Worm (Caenorhabditis elegans): ENCODE results near the gene F32D1.7.

The F32D1.7 gene

DNA sequence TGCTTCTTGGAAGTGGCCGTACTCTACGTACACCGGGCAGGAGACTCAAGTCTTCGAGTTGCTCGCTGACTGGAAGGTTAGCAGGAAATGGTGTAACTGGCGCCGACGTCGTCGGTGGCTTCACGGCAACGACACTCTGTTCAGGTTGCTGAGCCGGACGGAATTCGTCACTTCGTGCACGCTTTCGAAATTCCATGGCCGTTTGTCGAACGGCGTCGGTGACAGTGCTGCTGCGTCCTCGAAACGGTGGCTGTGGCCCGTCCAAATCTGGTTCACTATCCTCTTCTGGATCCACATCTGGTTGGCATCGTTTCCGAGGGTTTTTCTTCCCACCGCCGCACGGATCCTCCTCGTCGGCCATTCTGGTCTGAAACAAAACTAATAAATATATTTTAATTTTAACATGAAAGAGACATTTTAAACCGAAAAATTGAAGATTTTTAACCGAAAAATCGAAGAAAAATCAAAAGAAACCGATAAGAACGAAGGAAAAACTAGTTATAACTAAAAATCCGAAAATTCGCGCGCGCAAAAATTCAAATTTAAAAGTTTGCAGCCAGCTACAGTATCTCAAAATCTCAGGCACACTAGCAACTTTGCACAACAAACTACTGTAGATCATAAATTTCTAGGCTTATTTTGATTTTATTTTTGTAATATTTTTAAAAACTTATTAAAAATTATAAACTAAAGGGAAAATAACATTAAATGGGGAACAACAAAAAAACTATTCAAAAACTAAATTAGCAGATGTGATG, at the start of gene F32D1.7:
F32D1.7 (minus strand) TSS at position 367 of the 758 bp plus-strand sequence.
- TF ChIP-seq mes-4 (tag; optimal IDR thresholded peaks at IDR 0.05) (no peak), dox-1 (GFP tag; IDR thresholded peaks at IDR 0.05) (peak; percentile 61), Y79H2A.3 (GFP tag; conservative IDR thresholded peaks at IDR 0.05) (no peak), Y56A3A.18 (GFP tag; IDR thresholded peaks at IDR 0.05) (no peak), him-1 (tag; optimal IDR thresholded peaks at IDR 0.05) (peak; percentile 34), cebp-2 (GFP tag; IDR thresholded peaks at IDR 0.05) (no peak), hsf-1 (GFP tag; IDR thresholded peaks at IDR 0.05) (peak; percentile 59; the same call in 1 of the 2 replicates), snpc-1.1 (tag; optimal IDR thresholded peaks at IDR 0.05; ENCODE audit: insufficient read depth) (peak; percentile 61), madf-6 (GFP tag; IDR thresholded peaks at IDR 0.05) (peak; percentile 99), tbp1 (GFP tag; optimal IDR thresholded peaks at IDR 0.05) (no peak), F55B11.4 (tag; optimal IDR thresholded peaks at IDR 0.05; ENCODE audit: borderline replicate concordance, insufficient read depth) (no peak), lin-54 (GFP tag; optimal IDR thresholded peaks at IDR 0.05) (peak; percentile 91), ZK185.1 (tag; optimal IDR thresholded peaks at IDR 0.05; ENCODE audit: poor library complexity, severe bottlenecking) (no peak), dpl-1 (GFP tag; optimal IDR thresholded peaks at IDR 0.05) (peak; percentile 90), zfh-2 (GFP tag; conservative IDR thresholded peaks at IDR 0.05) (peak; percentile 69), efl-1 (GFP tag; optimal IDR thresholded peaks at IDR 0.05) (peak; percentile 95), snpc-1.3 (tag; optimal IDR thresholded peaks at IDR 0.05; ENCODE audit: insufficient read depth) (peak; percentile 36), K11D2.4 (GFP tag; IDR thresholded peaks at IDR 0.05) (no peak), egl-44 (GFP tag; IDR thresholded peaks at IDR 0.05) (no peak), C17E4.6 (GFP tag; IDR thresholded peaks at IDR 0.05) (no peak), attf-3 (GFP tag; conservative IDR thresholded peaks at IDR 0.05) (no peak), pha-4 (tag; optimal IDR thresholded peaks at IDR 0.05) (no peak), unc-130 (GFP tag; optimal IDR thresholded peaks at IDR 0.05) (peak; percentile 38), ekl-4 (GFP tag; IDR thresholded peaks at IDR 0.05) (no peak), F49E8.2 (tag; optimal IDR thresholded peaks at IDR 0.05; ENCODE audit: insufficient read depth) (peak; percentile 62), T07F8.4 (tag; optimal IDR thresholded peaks at IDR 0.05) (no peak), mel-28 (tag; optimal IDR thresholded peaks at IDR 0.05; ENCODE audit: borderline replicate concordance) (no peak), lin-35 (GFP tag; optimal IDR thresholded peaks at IDR 0.05) (peak in 1 of 3 experiments; percentile 12), Y53G8AR.9 (GFP tag; conservative IDR thresholded peaks at IDR 0.05) (no peak), ceh-91 (GFP tag; IDR thresholded peaks at IDR 0.05) (peak; percentile 91), Y95B8A.8 (GFP tag; IDR thresholded peaks at IDR 0.05) (0 out of 2 replicates have a peak, but pooled peaks have one; percentile 49), lsy-27 (tag; optimal IDR thresholded peaks at IDR 0.05; ENCODE audit: borderline replicate concordance, insufficient read depth) (no peak), lir-1 (GFP tag; conservative IDR thresholded peaks at IDR 0.05) (no peak; the same call in 1 of the 2 replicates), gei-17 (GFP tag; optimal IDR thresholded peaks at IDR 0.05) (no peak), attf-5 (GFP tag; optimal IDR thresholded peaks at IDR 0.05) (no peak), snpc-3.4 (tag; optimal IDR thresholded peaks at IDR 0.05) (peak; percentile 70), lin-40 (tag; optimal IDR thresholded peaks at IDR 0.05) (no peak), ztf-22 (GFP tag; optimal IDR thresholded peaks at IDR 0.05) (no peak), nhr-120 (GFP tag; IDR thresholded peaks at IDR 0.05) (no peak), snpc-4 (GFP tag; optimal IDR thresholded peaks at IDR 0.05) (peak; percentile 6), snpc-4 (tag; optimal IDR thresholded peaks at IDR 0.05) (peak in 1 of 4 experiments; percentile 14), ztf-28 (GFP tag; IDR thresholded peaks at IDR 0.05) (no peak), nhr-80 (tag; optimal IDR thresholded peaks at IDR 0.05) (no peak), mcd-1 (GFP tag; IDR thresholded peaks at IDR 0.05) (peak; percentile 53; the same call in 1 of the 2 replicates), mxl-1 (tag; optimal IDR thresholded peaks at IDR 0.05) (no peak), lin-26 (GFP tag; IDR thresholded peaks at IDR 0.05) (no peak)
